Comparison of ENCODE assay signal across 6 worm cellular contexts in the genomic region with DNA sequence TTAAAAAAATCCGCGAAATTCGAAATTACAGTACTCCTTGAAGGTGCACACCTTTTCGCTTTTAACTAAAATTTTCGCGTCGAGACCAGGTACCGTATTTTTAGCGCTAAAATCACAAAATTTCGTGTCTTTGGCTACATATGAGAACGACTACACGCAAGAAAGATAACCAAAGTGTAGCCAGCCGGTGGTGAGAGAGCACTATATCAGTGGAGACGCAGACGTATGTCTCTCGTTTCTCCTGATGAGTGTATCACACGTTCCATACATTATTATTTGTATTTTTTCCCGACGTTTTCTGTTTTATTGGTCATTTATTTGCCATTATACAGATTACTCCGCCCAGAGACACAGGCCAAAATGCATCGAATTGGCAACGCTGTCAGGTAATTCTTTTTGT.
TF ChIP-seq lines count a peak whose summit lies in the region.

A gene (plus strand): TSS at position 333 of the 400 bp plus-strand sequence.

TF ChIP-seq in whole organism, L1 larva, 84 proteins besides CTCF, POLR2A, EP300 and RAD21 (continues in another document):
- TF ChIP-seq elt-3 (tag; optimal IDR thresholded peaks at IDR 0.05; lab: Kevin White, UChicago) (peak in 4 of 6 experiments; percentile 52 to 79 (median 77)), sox-4 (tag; optimal IDR thresholded peaks at IDR 0.05; lab: Kevin White, UChicago) (no peak), F16B12.6 (tag; optimal IDR thresholded peaks at IDR 0.05; lab: Kevin White, UChicago) (no peak), sup-37 (GFP tag; optimal IDR thresholded peaks at IDR 0.05; lab: Kevin White, UChicago) (no peak), unc-130 (tag; optimal IDR thresholded peaks at IDR 0.05; lab: Kevin White, UChicago) (no peak), ces-1 (GFP tag; optimal IDR thresholded peaks at IDR 0.05; lab: Kevin White, UChicago) (no peak), ceh-8 (GFP tag; optimal IDR thresholded peaks at IDR 0.05; lab: Kevin White, UChicago) (no peak), egl-27 (tag; optimal IDR thresholded peaks at IDR 0.05; lab: Kevin White, UChicago) (no peak), mdl-1 (tag; optimal IDR thresholded peaks at IDR 0.05; lab: Kevin White, UChicago) (peak in 1 of 2 experiments; percentile 4), dsc-1 (tag; optimal IDR thresholded peaks at IDR 0.05; lab: Kevin White, UChicago) (no peak), zag-1 (tag; optimal IDR thresholded peaks at IDR 0.05; lab: Kevin White, UChicago) (no peak), snu-23 (GFP tag; optimal IDR thresholded peaks at IDR 0.05; lab: Kevin White, UChicago) (peak; percentile 29), hpl-2 (GFP tag; optimal IDR thresholded peaks at IDR 0.05; lab: Kevin White, UChicago) (no peak), unc-86 (tag; optimal IDR thresholded peaks at IDR 0.05; lab: Kevin White, UChicago) (no peak), elt-2 (tag; optimal IDR thresholded peaks at IDR 0.05; lab: Kevin White, UChicago) (peak; percentile 22)

TF ChIP-seq in whole organism, L2 larva, 48 proteins besides CTCF, POLR2A, EP300 and RAD21:
- peak; percentile 51 for TF ChIP-seq crh-2 (tag; optimal IDR thresholded peaks at IDR 0.05; lab: Kevin White, UChicago)
- peak; percentile 52 for TF ChIP-seq fos-1 (tag; optimal IDR thresholded peaks at IDR 0.05; lab: Kevin White, UChicago)
- no peak for TF ChIP-seq elt-3 (tag; optimal IDR thresholded peaks at IDR 0.05; lab: Kevin White, UChicago)
- no peak for TF ChIP-seq lin-11 (tag; optimal IDR thresholded peaks at IDR 0.05; lab: Kevin White, UChicago)
- TF ChIP-seq sem-4 (tag; optimal IDR thresholded peaks at IDR 0.05; lab: Kevin White, UChicago): no peak
- TF ChIP-seq sma-3 (GFP tag; optimal IDR thresholded peaks at IDR 0.05; lab: Kevin White, UChicago): peak; percentile 14
- TF ChIP-seq nhr-21 (tag; optimal IDR thresholded peaks at IDR 0.05; lab: Kevin White, UChicago): no peak
- TF ChIP-seq gmeb-1 (tag; optimal IDR thresholded peaks at IDR 0.05; lab: Kevin White, UChicago): no peak
- TF ChIP-seq lsy-2 (tag; optimal IDR thresholded peaks at IDR 0.05; lab: Kevin White, UChicago): peak in 1 of 2 experiments; percentile 35
- TF ChIP-seq Y55F3AM.14 (GFP tag; optimal IDR thresholded peaks at IDR 0.05; lab: Kevin White, UChicago): no peak

TF ChIP-seq in whole organism, L3 larva, 47 proteins besides CTCF, POLR2A, EP300 and RAD21:
- TF ChIP-seq nhr-43 (tag; optimal IDR thresholded peaks at IDR 0.05; lab: Kevin White, UChicago; ENCODE audit: poor library complexity, severe bottlenecking): peak; percentile 22
- no peak for TF ChIP-seq sea-2 (GFP tag; optimal IDR thresholded peaks at IDR 0.05; lab: Kevin White, UChicago)
- no peak for TF ChIP-seq ztf-4 (tag; optimal IDR thresholded peaks at IDR 0.05; lab: Kevin White, UChicago)
- TF ChIP-seq pqm-1 (tag; optimal IDR thresholded peaks at IDR 0.05; lab: Kevin White, UChicago): peak; percentile 24
- TF ChIP-seq nhr-77 (tag; optimal IDR thresholded peaks at IDR 0.05; lab: Kevin White, UChicago): no peak
- TF ChIP-seq aly-2 (tag; optimal IDR thresholded peaks at IDR 0.05; lab: Kevin White, UChicago): no peak
- peak; percentile 30 for TF ChIP-seq nfya-1 (tag; optimal IDR thresholded peaks at IDR 0.05; lab: Kevin White, UChicago; ENCODE audit: insufficient read depth)
- peak; percentile 65 for TF ChIP-seq elt-2 (tag; optimal IDR thresholded peaks at IDR 0.05; lab: Kevin White, UChicago)
- peak; percentile 8 for TF ChIP-seq hmg-11 (tag; optimal IDR thresholded peaks at IDR 0.05; lab: Kevin White, UChicago)

TF ChIP-seq in whole organism, L4 larva, 104 proteins besides CTCF, POLR2A, EP300 and RAD21 (continues in another document):
- TF ChIP-seq dve-1 (tag; optimal IDR thresholded peaks at IDR 0.05; lab: Kevin White, UChicago; ENCODE audit: insufficient read depth): peak; percentile 65
- peak; percentile 14 for TF ChIP-seq nhr-77 (tag; optimal IDR thresholded peaks at IDR 0.05; lab: Kevin White, UChicago)
- no peak for TF ChIP-seq dmd-8 (GFP tag; IDR thresholded peaks at IDR 0.05; lab: Robert Waterston, UW)
- peak; percentile 26 for TF ChIP-seq mes-2 (tag; optimal IDR thresholded peaks at IDR 0.05; lab: Kevin White, UChicago; ENCODE audit: poor library complexity, severe bottlenecking)
- TF ChIP-seq nhr-28 (tag; optimal IDR thresholded peaks at IDR 0.05; lab: Kevin White, UChicago): peak; percentile 98
- TF ChIP-seq nhr-48 (tag; optimal IDR thresholded peaks at IDR 0.05; lab: Kevin White, UChicago): no peak
- TF ChIP-seq hlh-11 (tag; optimal IDR thresholded peaks at IDR 0.05; lab: Kevin White, UChicago): peak; percentile 79
- TF ChIP-seq daf-16 (GFP tag; optimal IDR thresholded peaks at IDR 0.05; lab: Kevin White, UChicago): no peak
- peak; percentile 42 for TF ChIP-seq daf-16 (tag; optimal IDR thresholded peaks at IDR 0.05; lab: Kevin White, UChicago)
- no peak for TF ChIP-seq rbr-2 (tag; optimal IDR thresholded peaks at IDR 0.05; lab: Kevin White, UChicago)
- TF ChIP-seq nhr-111 (GFP tag; optimal IDR thresholded peaks at IDR 0.05; lab: Kevin White, UChicago): no peak
- TF ChIP-seq ceh-32 (tag; optimal IDR thresholded peaks at IDR 0.05; lab: Kevin White, UChicago; ENCODE audit: poor library complexity): no peak
- peak; percentile 56 for TF ChIP-seq hlh-30 (tag; optimal IDR thresholded peaks at IDR 0.05; lab: Kevin White, UChicago; ENCODE audit: insufficient read depth)
- TF ChIP-seq mxl-3 (GFP tag; optimal IDR thresholded peaks at IDR 0.05; lab: Kevin White, UChicago): peak; percentile 55
- TF ChIP-seq zip-11 (GFP tag; IDR thresholded peaks at IDR 0.05; lab: Robert Waterston, UW): no peak
- peak; percentile 35 for TF ChIP-seq nhr-102 (tag; optimal IDR thresholded peaks at IDR 0.05; lab: Kevin White, UChicago)
- TF ChIP-seq php-3 (GFP tag; IDR thresholded peaks at IDR 0.05; lab: Robert Waterston, UW): peak; percentile 36; the same call in 1 of the 2 replicates
- peak; percentile 11 for TF ChIP-seq nhr-11 (tag; optimal IDR thresholded peaks at IDR 0.05; lab: Kevin White, UChicago)

TF ChIP-seq in whole organism, late embryonic, 69 proteins besides CTCF, POLR2A, EP300 and RAD21:
- peak; percentile 19 for TF ChIP-seq elt-2 (tag; optimal IDR thresholded peaks at IDR 0.05; lab: Kevin White, UChicago)
- no peak for TF ChIP-seq ceh-18 (tag; optimal IDR thresholded peaks at IDR 0.05; lab: Kevin White, UChicago)

TF ChIP-seq in whole organism, young adult, 124 proteins besides CTCF, POLR2A, EP300 and RAD21:
- TF ChIP-seq nhr-80 (tag; optimal IDR thresholded peaks at IDR 0.05; lab: Kevin White, UChicago) (peak; percentile 44), hmg-1.2 (GFP tag; IDR thresholded peaks at IDR 0.05; lab: Robert Waterston, UW) (peak; percentile 83), nfyb-1 (GFP tag; IDR thresholded peaks at IDR 0.05; lab: Robert Waterston, UW) (no peak), gei-17 (GFP tag; optimal IDR thresholded peaks at IDR 0.05; lab: Kevin White, UChicago) (no peak)
